Fruit fly (Drosophila melanogaster) ovary, adult (tissue): ENCODE data around the gene TBC1d7.

Experiments
- CG17801 ChIP-seq: fragments of 200-800 bp; optimal IDR thresholded peaks from 2 replicates; lab custom pipeline; 2019; ENCODE audit warnings: missing biosample characterization, mild to moderate bottlenecking, missing genetic modification characterization, moderate library complexity; ENCODE audit not compliant: partially characterized antibody

TBC1d7 gene

DNA sequence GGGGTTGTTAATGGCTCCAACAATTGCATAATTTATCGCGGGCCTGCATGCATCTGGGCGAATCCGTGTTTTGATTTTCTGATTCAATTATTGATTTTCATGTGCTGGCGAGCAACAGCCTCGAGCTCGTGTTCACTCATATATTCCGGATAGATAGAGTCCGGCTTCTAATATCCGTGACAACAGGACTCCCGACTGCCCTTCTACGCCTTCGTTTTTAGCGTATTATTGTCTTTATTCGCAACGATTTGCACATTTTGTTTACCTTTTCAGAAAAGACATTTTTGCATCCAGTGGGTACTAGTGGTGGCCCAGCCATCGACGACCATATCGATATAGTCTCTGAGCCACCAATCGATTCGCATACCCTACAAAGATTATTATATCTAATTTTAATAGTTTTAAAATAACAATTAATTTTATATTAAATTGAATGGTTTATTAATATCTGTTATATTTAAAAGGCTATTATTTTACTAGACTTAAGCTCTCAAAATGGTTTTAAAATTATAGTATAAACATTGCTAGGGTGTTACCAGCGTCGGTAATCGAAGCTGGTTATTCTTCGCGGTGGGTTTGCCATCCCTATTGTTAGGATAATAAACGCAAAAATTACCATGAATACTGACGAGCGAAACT, at the start of gene TBC1d7, which contains the start of gene Myo95E:
TSS of gene TBC1d7 (plus strand) at position 555 of the 639 bp plus-strand sequence.
TSS of gene Myo95E (minus strand) at position 326 of the 639 bp plus-strand sequence.
- peak; percentile 91 for TF ChIP-seq CG17801 (GFP tag; lab: Kevin White, UChicago)

dm6 chr3R:24112320-24113069, 49.0 kb upstream of the TBC1d7 start, which contains the start of gene CG13605:
Gene CG13605, minus strand, starts transcription at chr3R:24112389.
- peak; percentile 74 for TF ChIP-seq CG17801 (GFP tag; lab: Kevin White, UChicago)

DNA sequence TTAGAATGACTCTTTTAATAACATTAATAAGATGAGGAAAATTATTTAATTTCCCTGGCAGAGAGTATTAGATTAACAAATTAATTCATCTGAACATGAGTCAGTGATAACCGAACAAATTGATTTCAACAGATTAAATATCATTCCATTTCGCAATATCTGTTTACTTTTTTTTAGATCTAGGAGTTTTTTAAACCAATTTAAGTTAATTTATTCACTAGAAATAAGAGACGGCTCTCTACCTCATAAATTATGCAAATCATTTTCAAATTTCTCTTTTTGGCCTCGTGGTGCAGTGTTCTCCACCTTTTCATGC, 48.5 kb upstream of the TBC1d7 start, which contains the start of gene Root:
TSS of gene Root (plus strand) at position 217 of the 316 bp plus-strand sequence.
- TF ChIP-seq CG17801 (GFP tag; lab: Kevin White, UChicago): no peak

dm6 chr3R:24116180-24116579, 45.3 kb upstream of the TBC1d7 start, which contains the start of gene CG13607:
Gene CG13607, minus strand, starts transcription at chr3R:24116322.
- TF ChIP-seq CG17801 (GFP tag; lab: Kevin White, UChicago): no peak

DNA sequence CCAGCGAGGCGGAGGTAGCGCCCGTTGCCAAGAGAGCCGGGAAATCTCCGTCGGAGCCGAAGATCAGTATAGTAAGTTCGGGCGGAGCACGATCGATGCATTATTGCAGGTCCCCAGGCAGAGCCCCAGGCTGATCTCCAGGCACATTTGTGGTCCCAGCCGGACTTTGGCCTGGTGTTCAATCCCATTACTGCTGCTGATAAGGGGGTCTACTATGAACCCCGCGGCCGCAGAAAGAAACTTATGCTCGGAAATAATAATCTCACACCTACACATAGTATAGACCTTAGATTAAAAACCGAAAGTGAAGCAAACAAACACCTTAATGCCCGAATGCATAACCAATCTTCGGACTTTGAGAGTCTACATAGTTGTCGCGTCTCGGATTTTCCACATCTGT, 44.6 kb upstream of the TBC1d7 start:
- TF ChIP-seq CG17801 (GFP tag; lab: Kevin White, UChicago): no peak

dm6 chr3R:24121669-24122068, 39.9 kb upstream of the TBC1d7 start:
- TF ChIP-seq CG17801 (GFP tag; lab: Kevin White, UChicago): no peak

DNA sequence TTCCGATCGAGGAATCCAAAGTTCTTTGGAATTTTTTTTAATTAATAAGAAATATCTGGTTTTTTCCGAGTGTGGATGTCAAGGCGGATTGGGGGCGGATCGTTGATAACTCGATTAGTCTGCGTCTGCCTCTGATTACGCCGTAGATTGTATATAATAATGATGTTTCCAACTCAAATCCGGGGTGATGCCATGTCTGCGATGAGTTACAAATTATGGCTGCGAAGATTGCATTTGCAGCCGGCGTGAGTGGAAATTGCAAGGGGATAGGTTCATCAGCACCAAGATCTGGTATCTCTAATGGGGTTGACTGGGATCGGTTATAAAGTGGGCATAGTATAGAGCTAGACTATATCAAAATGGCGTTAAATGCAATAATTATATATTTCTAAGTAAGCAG, 39.2 kb upstream of the TBC1d7 start:
- no peak for TF ChIP-seq CG17801 (GFP tag; lab: Kevin White, UChicago)

dm6 chr3R:24130080-24130479, 31.4 kb upstream of the TBC1d7 start, which contains the start of the genes GatB and Tsc1:
Gene GatB, minus strand, starts transcription at chr3R:24130255.
Gene Tsc1, plus strand, starts transcription at chr3R:24130307.
- peak; percentile 41 for TF ChIP-seq CG17801 (GFP tag; lab: Kevin White, UChicago)

- TF ChIP-seq CG17801 (GFP tag; lab: Kevin White, UChicago): peak; percentile 41
Observed at dm6 chr3R:24134580-24134979, 26.9 kb upstream of the TBC1d7 start, which contains the start of gene Sec10. Gene Sec10, plus strand, starts transcription at chr3R:24134831.

dm6 chr3R:24137311-24137945, 24.1 kb upstream of the TBC1d7 start, which contains the start of gene Npc2f:
Gene Npc2f, plus strand, starts transcription at chr3R:24137895.
- no peak for TF ChIP-seq CG17801 (GFP tag; lab: Kevin White, UChicago)

DNA sequence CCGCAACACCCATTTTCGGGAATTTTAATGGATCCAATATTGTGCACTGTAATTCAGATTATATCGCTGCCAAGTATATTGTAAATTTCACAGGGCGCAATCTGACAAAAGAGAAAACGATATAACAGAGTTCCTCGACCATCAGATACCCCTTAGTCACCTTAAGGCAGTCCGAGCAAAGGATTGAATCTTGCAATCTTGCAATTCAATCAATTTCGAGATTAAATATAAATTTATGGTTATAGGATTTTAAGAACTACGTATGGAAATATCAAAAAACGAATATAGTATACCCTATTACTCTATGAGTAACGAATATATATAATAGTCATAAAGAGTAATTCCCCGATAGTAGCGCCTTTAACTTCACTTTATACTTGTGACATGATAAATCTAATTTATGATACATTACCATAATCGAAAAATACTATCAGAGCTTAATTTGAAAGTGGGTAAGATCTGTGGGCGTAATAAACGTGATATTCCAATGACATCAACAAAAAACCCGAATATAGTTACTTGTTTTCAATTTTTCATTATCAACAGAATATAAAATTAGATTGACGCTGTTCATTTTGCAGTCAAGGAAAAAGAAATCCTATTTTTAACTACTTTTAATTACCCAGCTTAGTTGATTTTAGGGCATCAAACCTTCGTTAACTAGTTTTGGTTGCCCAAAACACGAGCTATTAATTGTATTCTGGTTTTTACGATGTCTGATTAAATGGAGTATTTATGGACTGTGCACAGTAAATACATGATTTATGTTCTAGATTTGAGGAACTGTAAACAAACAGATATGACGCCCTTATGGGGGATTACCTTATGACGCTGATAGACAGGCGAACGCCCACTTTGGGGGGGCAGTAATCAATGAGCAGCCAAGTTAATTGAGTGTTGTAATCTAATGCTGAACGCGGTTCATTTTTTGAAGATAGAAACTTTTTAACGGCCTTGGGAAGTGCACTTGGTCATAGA, 22.8 kb upstream of the TBC1d7 start:
- no peak for TF ChIP-seq CG17801 (GFP tag; lab: Kevin White, UChicago)

dm6 chr3R:24139646-24140130, 21.8 kb upstream of the TBC1d7 start:
- no peak for TF ChIP-seq CG17801 (GFP tag; lab: Kevin White, UChicago)

dm6 chr3R:24141013-24141592, 20.4 kb upstream of the TBC1d7 start, which contains the start of gene Kal1:
Gene Kal1, plus strand, starts transcription at chr3R:24141395.
- peak; percentile 97 for TF ChIP-seq CG17801 (GFP tag; lab: Kevin White, UChicago)
